Worm (Caenorhabditis elegans) whole organism, L4 larva: ENCODE data around the gene C06B3.1.
A peak's percentile ranks its signal among the peaks of the same experiment; 100 is the strongest.

ENCODE experiments used
- F44E2.7 ChIP-seq: fragments of 200-800 bp; sonication (Bioruptor generic); IDR thresholded peaks from 2 replicates; pipeline ENCODE4 v2.1.2; 2022; ENCODE audit warnings: missing genetic modification characterization, missing compliant biosample characterization
- T26A8.4 ChIP-seq: fragments of 200-800 bp; sonication (Bioruptor generic); IDR thresholded peaks from 2 replicates; pipeline ENCODE4 v1.3.6; 2022; ENCODE audit warnings: missing genetic modification characterization, missing compliant biosample characterization
- Y105C5A.15 ChIP-seq: fragments of 200-800 bp; sonication (Bioruptor generic); IDR thresholded peaks from 2 replicates; pipeline ENCODE4 v1.3.6; 2022; ENCODE audit warnings: missing genetic modification characterization, missing compliant biosample characterization
- Y75B8A.6 ChIP-seq: fragments of 200-800 bp; sonication (Bioruptor generic); IDR thresholded peaks from 2 replicates; pipeline ENCODE4 v1.3.6; 2022; ENCODE audit warnings: missing genetic modification reagents, missing genetic modification characterization, missing compliant biosample characterization
- aha-1 ChIP-seq: fragments of 150-350 bp; peaks from one replicate; lab custom pipeline; 2014; ENCODE audit warnings: missing biosample characterization, missing genetic modification characterization
- aly-2 ChIP-seq: sonication (generic microtip); optimal IDR thresholded peaks from 2 replicates; lab custom pipeline; 2018; ENCODE audit warnings: missing biosample characterization, missing genetic modification characterization
- arid-1 ChIP-seq: fragments of 200-800 bp; sonication (Bioruptor generic); conservative IDR thresholded peaks from 2 replicates; pipeline ENCODE4 v1.3.6; 2022; ENCODE audit warnings: missing genetic modification reagents, missing genetic modification characterization, missing compliant biosample characterization
- ceh-20 ChIP-seq: fragments of 200-800 bp; sonication (Bioruptor generic); IDR thresholded peaks from 2 replicates; pipeline ENCODE4 v1.3.6; 2022; ENCODE audit warnings: missing genetic modification reagents, missing genetic modification characterization, missing compliant biosample characterization
- ceh-28 ChIP-seq: fragments of 150-350 bp; optimal IDR thresholded peaks from 2 replicates; lab custom pipeline; 2014; ENCODE audit warnings: missing biosample characterization, missing genetic modification reagents, missing genetic modification characterization
- cey-2 ChIP-seq: sonication (generic microtip); optimal IDR thresholded peaks from 3 replicates; lab custom pipeline; 2017; ENCODE audit warnings: missing genetic modification characterization, mild to moderate bottlenecking, missing compliant biosample characterization, antibody characterized with exemption, borderline replicate concordance; ENCODE audit not compliant: insufficient read depth
- daf-8 ChIP-seq: fragments of 200-800 bp; sonication (Bioruptor generic); IDR thresholded peaks from 2 replicates; pipeline ENCODE4 v1.3.6; 2022; ENCODE audit warnings: missing genetic modification characterization, missing compliant biosample characterization
- duxl-1 ChIP-seq: sonication (generic microtip); optimal IDR thresholded peaks from 2 replicates; lab custom pipeline; 2016; ENCODE audit warnings: mild to moderate bottlenecking, missing genetic modification characterization, moderate library complexity, missing compliant biosample characterization; ENCODE audit not compliant: poor library complexity
- egl-43 ChIP-seq: fragments of 200-800 bp; sonication (Bioruptor generic); IDR thresholded peaks from 2 replicates; pipeline ENCODE4 v1.3.6; 2022; ENCODE audit warnings: missing genetic modification reagents, missing genetic modification characterization, missing compliant biosample characterization
- fkh-10 ChIP-seq: fragments of 150-350 bp; optimal IDR thresholded peaks from 2 replicates; lab custom pipeline; 2014; ENCODE audit warnings: missing biosample characterization, missing genetic modification reagents, missing genetic modification characterization
- fos-1 ChIP-seq: fragments of 150-350 bp; optimal IDR thresholded peaks from 2 replicates; lab custom pipeline; 2014; ENCODE audit warnings: missing biosample characterization, missing genetic modification characterization
- hif-1 ChIP-seq, 2 experiments: sonication (generic microtip); optimal IDR thresholded peaks; 2 replicates each; lab custom pipeline; 2016 to 2017; ENCODE audit warnings: missing compliant biosample characterization in 2 of 2, missing genetic modification characterization in 2 of 2, missing genetic modification reagents in 2 of 2, missing genotype in 2 of 2, mild to moderate bottlenecking in 1 of 2
- hlh-30 ChIP-seq: sonication (generic microtip); optimal IDR thresholded peaks from 2 replicates; lab custom pipeline; 2017; ENCODE audit warnings: antibody characterized with exemption, mild to moderate bottlenecking, missing genetic modification characterization, missing compliant biosample characterization; ENCODE audit not compliant: insufficient read depth
- hmg-1.1 ChIP-seq: fragments of 200-800 bp; sonication (Bioruptor generic); IDR thresholded peaks from 2 replicates; pipeline ENCODE4 v1.3.6; 2022; ENCODE audit warnings: missing genetic modification reagents, missing genetic modification characterization, missing compliant biosample characterization
- lin-13 ChIP-seq: fragments of 150-350 bp; optimal IDR thresholded peaks from 2 replicates; lab custom pipeline; 2014; ENCODE audit warnings: missing biosample characterization, missing genetic modification reagents, missing genetic modification characterization
- lir-3 ChIP-seq: sonication (generic microtip); optimal IDR thresholded peaks from 2 replicates; lab custom pipeline; 2016; ENCODE audit warnings: mild to moderate bottlenecking, missing genetic modification characterization, missing compliant biosample characterization
- mep-1 ChIP-seq: fragments of 150-350 bp; sonication (generic microtip); optimal IDR thresholded peaks from 3 replicates; lab custom pipeline; 2014; ENCODE audit warnings: missing biosample characterization, missing genetic modification characterization
- mes-2 ChIP-seq: sonication (generic microtip); optimal IDR thresholded peaks from 2 replicates; lab custom pipeline; 2016; ENCODE audit warnings: missing genotype, mild to moderate bottlenecking, missing genetic modification characterization, missing compliant biosample characterization; ENCODE audit not compliant: poor library complexity, severe bottlenecking
- nhr-28 ChIP-seq: fragments of 150-350 bp; optimal IDR thresholded peaks from 2 replicates; lab custom pipeline; 2014; ENCODE audit warnings: missing biosample characterization, missing genetic modification characterization
- nhr-76 ChIP-seq: fragments of 150-350 bp; optimal IDR thresholded peaks from 2 replicates; lab custom pipeline; 2014; ENCODE audit warnings: missing biosample characterization, missing genetic modification characterization
- php-3 ChIP-seq: fragments of 200-800 bp; sonication (Bioruptor generic); IDR thresholded peaks from 2 replicates; pipeline ENCODE4 v1.3.6; 2022; ENCODE audit warnings: missing genetic modification reagents, missing genetic modification characterization, missing compliant biosample characterization
- pqm-1 ChIP-seq: sonication (generic microtip); optimal IDR thresholded peaks from 2 replicates; lab custom pipeline; 2017; ENCODE audit warnings: missing biosample characterization, missing genetic modification characterization
- saeg-2 ChIP-seq: fragments of 200-800 bp; sonication (Bioruptor generic); IDR thresholded peaks from 2 replicates; pipeline ENCODE4 v1.3.6; 2022; ENCODE audit warnings: missing genetic modification reagents, missing genetic modification characterization, missing compliant biosample characterization
- snpc-1.2 ChIP-seq: fragments of 200-800 bp; sonication (Bioruptor generic); IDR thresholded peaks from 2 replicates; pipeline ENCODE4 v1.3.6; 2022; ENCODE audit warnings: missing genetic modification reagents, missing genetic modification characterization, missing compliant biosample characterization
- snpc-4 ChIP-seq: fragments of 150-350 bp; optimal IDR thresholded peaks from 2 replicates; lab custom pipeline; 2014; ENCODE audit warnings: missing biosample characterization, missing genetic modification characterization
- spr-1 ChIP-seq: sonication (generic microtip); optimal IDR thresholded peaks from 2 replicates; lab custom pipeline; 2016; ENCODE audit warnings: mild to moderate bottlenecking, missing genetic modification characterization, missing compliant biosample characterization
- unc-39 ChIP-seq: sonication (generic microtip); optimal IDR thresholded peaks from 2 replicates; lab custom pipeline; 2017; ENCODE audit warnings: missing biosample characterization, missing genetic modification characterization
- unc-62 ChIP-seq, 3 experiments: fragments of 150-350 bp in 1 of 3; sonication (generic microtip); optimal IDR thresholded peaks in 2 of 3; peaks in 1 of 3; 1 replicate in 1 of 3; 2 replicates in 2 of 3; lab custom pipeline; 2014 to 2017; ENCODE audit warnings: missing biosample characterization in 3 of 3, missing genetic modification characterization in 3 of 3, missing genetic modification reagents in 3 of 3, missing genotype in 1 of 3
- zfp-3 ChIP-seq: fragments of 200-800 bp; sonication (Bioruptor generic); conservative IDR thresholded peaks from 2 replicates; pipeline ENCODE4 v1.3.6; 2022; ENCODE audit warnings: missing genetic modification reagents, missing genetic modification characterization, missing compliant biosample characterization
- zip-11 ChIP-seq: fragments of 200-800 bp; sonication (Bioruptor generic); IDR thresholded peaks from 2 replicates; pipeline ENCODE4 v1.3.6; 2022; ENCODE audit warnings: missing genetic modification characterization, missing compliant biosample characterization
- zip-2 ChIP-seq: fragments of 150-350 bp; optimal IDR thresholded peaks from 2 replicates; lab custom pipeline; 2014; ENCODE audit warnings: missing biosample characterization, missing genetic modification characterization

C06B3.1 gene

ce11 chrV:13862505-13862904 lies 40.1 kb upstream of the C06B3.1 start, which contains the start of gene srx-137:
Gene srx-137, plus strand, starts transcription at chrV:13862805.
- TF ChIP-seq saeg-2 (GFP tag; lab: Robert Waterston, UW) (no peak), aly-2 (tag; lab: Kevin White, UChicago) (no peak), fkh-10 (GFP tag; lab: Kevin White, UChicago) (no peak), Y105C5A.15 (GFP tag; lab: Robert Waterston, UW) (no peak), lir-3 (tag; lab: Kevin White, UChicago) (no peak), unc-39 (tag; lab: Kevin White, UChicago) (no peak), hif-1 (tag; optimal IDR thresholded peaks at IDR 0.05; lab: Kevin White, UChicago) (no peak), zip-11 (GFP tag; lab: Robert Waterston, UW) (no peak), mep-1 (tag; lab: Kevin White, UChicago) (no peak), fos-1 (tag; lab: Kevin White, UChicago) (no peak), lin-13 (GFP tag; lab: Kevin White, UChicago) (no peak), egl-43 (no peak), zip-2 (tag; lab: Kevin White, UChicago) (no peak), ceh-28 (tag; lab: Kevin White, UChicago) (no peak), T26A8.4 (no peak), ceh-20 (GFP tag; lab: Robert Waterston, UW) (no peak), nhr-28 (no peak), nhr-76 (tag; lab: Kevin White, UChicago) (no peak), daf-8 (GFP tag; lab: Robert Waterston, UW) (no peak)

ce11 chrV:13863700-13864099 lies 38.9 kb upstream of the C06B3.1 start:
- no peak for TF ChIP-seq nhr-28
- no peak for TF ChIP-seq hif-1 (tag; optimal IDR thresholded peaks at IDR 0.05; lab: Kevin White, UChicago)
- no peak for TF ChIP-seq mes-2 (tag; lab: Kevin White, UChicago)
- TF ChIP-seq hmg-1.1 (GFP tag; lab: Robert Waterston, UW): no peak
- no peak for TF ChIP-seq hlh-30 (tag; lab: Kevin White, UChicago)
- TF ChIP-seq cey-2 (tag; lab: Kevin White, UChicago): no peak
- no peak for TF ChIP-seq lir-3 (tag; lab: Kevin White, UChicago)
- TF ChIP-seq aha-1 (tag; lab: Kevin White, UChicago): peak; percentile 90
- TF ChIP-seq duxl-1 (tag; lab: Kevin White, UChicago): no peak
- no peak for TF ChIP-seq ceh-20 (GFP tag; lab: Robert Waterston, UW)
- no peak for TF ChIP-seq zfp-3 (GFP tag; lab: Robert Waterston, UW)
- TF ChIP-seq snpc-4: no peak
- TF ChIP-seq php-3 (GFP tag; lab: Robert Waterston, UW): no peak
- no peak for TF ChIP-seq F44E2.7 (GFP tag; lab: Robert Waterston, UW)
- TF ChIP-seq unc-62 (GFP tag; optimal IDR thresholded peaks at IDR 0.05 in 1 of 2; lab: Kevin White, UChicago): peak in 1 of 2 experiments; percentile 55
- TF ChIP-seq unc-62 (tag; optimal IDR thresholded peaks at IDR 0.05; lab: Kevin White, UChicago): no peak
- TF ChIP-seq arid-1 (GFP tag; lab: Robert Waterston, UW): no peak
- TF ChIP-seq egl-43: no peak
- TF ChIP-seq Y75B8A.6: no peak

- TF ChIP-seq hlh-30 (tag; lab: Kevin White, UChicago): no peak
- TF ChIP-seq zip-11 (GFP tag; lab: Robert Waterston, UW): no peak
- TF ChIP-seq nhr-28: no peak
- TF ChIP-seq spr-1: no peak
- no peak for TF ChIP-seq mep-1 (tag; lab: Kevin White, UChicago)
- no peak for TF ChIP-seq pqm-1 (tag; lab: Kevin White, UChicago)
- no peak for TF ChIP-seq snpc-1.2
Observed at ce11 chrV:13866353-13866752, 36.2 kb upstream of the C06B3.1 start, which contains the start of gene nhr-175. Gene nhr-175, plus strand, starts transcription at chrV:13866691.
